Worm (Caenorhabditis elegans): ENCODE results near the gene srg-32.

The srg-32 gene

DNA sequence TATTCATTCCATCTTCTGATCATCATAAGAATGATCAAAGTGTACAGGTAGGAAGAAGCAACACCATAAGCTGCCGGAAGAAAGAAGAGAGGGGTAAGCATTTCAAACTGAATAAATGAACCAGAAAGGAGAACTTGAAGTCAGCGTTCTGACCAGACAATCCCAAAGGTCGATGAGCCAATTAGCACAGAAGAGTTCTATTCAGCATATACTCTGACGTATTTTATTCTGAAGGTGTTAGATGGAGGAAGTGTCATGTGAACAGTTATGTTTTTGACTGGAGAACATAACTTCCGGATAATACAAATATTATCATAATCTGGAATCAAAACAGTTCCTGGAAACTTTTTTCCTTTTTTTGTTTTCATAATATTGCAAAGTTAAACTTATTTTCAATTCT, at the start of gene srg-32:
Gene srg-32, minus strand, starts transcription at position 101 of the 400 bp plus-strand sequence.
- no peak for TF ChIP-seq cnd-1 (tag; optimal IDR thresholded peaks at IDR 0.05)
- no peak for TF ChIP-seq elt-1 (tag; optimal IDR thresholded peaks at IDR 0.05; ENCODE audit: borderline replicate concordance, insufficient read depth)
- no peak for TF ChIP-seq ceh-43 (GFP tag; optimal IDR thresholded peaks at IDR 0.05)

DNA sequence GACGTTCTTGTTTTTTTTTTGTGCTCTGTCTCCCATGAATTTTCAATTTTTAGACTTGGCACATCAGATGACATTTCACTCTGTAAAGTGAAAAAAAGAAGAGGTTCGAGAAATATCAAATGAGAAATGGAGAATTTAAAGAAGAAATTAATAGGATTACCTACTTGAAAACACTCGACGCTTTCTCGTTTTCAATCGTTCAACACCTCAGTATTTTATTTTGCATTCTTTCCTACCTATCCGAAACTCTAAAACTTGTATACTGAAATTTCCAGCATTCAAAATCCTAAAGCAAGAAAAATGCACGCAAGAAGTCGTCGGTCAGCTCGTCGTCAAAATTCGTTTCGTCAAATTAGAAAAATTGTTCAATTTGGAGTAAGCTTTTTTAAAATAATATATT, 47.1 kb upstream of the srg-32 start, which contains the start of gene kvs-2:
Gene kvs-2, plus strand, starts transcription at position 301 of the 400 bp plus-strand sequence.
- TF ChIP-seq lsy-2 (tag; optimal IDR thresholded peaks at IDR 0.05): no peak
- no peak for TF ChIP-seq ceh-39 (tag; optimal IDR thresholded peaks at IDR 0.05)
- TF ChIP-seq nhr-2 (tag; optimal IDR thresholded peaks at IDR 0.05): no peak
- no peak for TF ChIP-seq zip-8 (tag; optimal IDR thresholded peaks at IDR 0.05)
- TF ChIP-seq ces-1 (GFP tag; optimal IDR thresholded peaks at IDR 0.05): no peak
- TF ChIP-seq hlh-1 (tag; optimal IDR thresholded peaks at IDR 0.05): no peak
- TF ChIP-seq flh-1 (GFP tag; optimal IDR thresholded peaks at IDR 0.05): no peak
- TF ChIP-seq drap-1 (GFP tag; optimal IDR thresholded peaks at IDR 0.05): no peak
- no peak for TF ChIP-seq cnd-1 (tag; optimal IDR thresholded peaks at IDR 0.05)
- TF ChIP-seq pha-4 (tag; optimal IDR thresholded peaks at IDR 0.05): no peak
- TF ChIP-seq ham-2 (GFP tag; optimal IDR thresholded peaks at IDR 0.05): no peak
- TF ChIP-seq ceh-83 (GFP tag; optimal IDR thresholded peaks at IDR 0.05): no peak
- TF ChIP-seq unc-39 (tag; optimal IDR thresholded peaks at IDR 0.05): no peak
- TF ChIP-seq bed-3 (GFP tag; optimal IDR thresholded peaks at IDR 0.05): no peak

DNA sequence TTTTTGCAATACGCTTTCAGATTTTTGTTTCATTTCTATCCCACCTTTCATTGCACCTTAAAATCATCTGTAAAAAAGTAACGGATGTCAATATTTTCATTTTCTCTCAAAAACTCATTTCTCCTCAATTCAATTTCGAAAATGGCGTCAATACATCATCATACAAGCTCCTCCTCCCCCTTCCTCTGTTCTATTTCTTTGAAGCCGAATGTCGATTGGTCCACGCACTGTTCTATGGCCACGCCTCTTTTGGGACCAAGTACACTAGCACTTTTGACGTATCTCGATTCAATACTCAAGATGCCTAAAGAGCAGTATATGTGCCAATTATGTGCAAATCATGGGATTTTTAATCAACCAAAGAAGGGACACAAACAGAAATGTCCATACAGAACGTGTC, 44.2 kb upstream of the srg-32 start, which contains the start of gene mab-23:
Gene mab-23, plus strand, starts transcription at position 301 of the 400 bp plus-strand sequence.
- TF ChIP-seq lin-13 (tag; optimal IDR thresholded peaks at IDR 0.05) (no peak), M03D4.4 (tag; optimal IDR thresholded peaks at IDR 0.05) (no peak), ceh-43 (GFP tag; optimal IDR thresholded peaks at IDR 0.05) (no peak), ces-1 (GFP tag; optimal IDR thresholded peaks at IDR 0.05) (no peak), lsy-2 (tag; optimal IDR thresholded peaks at IDR 0.05) (no peak), nhr-12 (tag; optimal IDR thresholded peaks at IDR 0.05) (no peak), mep-1 (tag; optimal IDR thresholded peaks at IDR 0.05) (no peak), lin-32 (GFP tag; optimal IDR thresholded peaks at IDR 0.05) (no peak), tbx-8 (GFP tag; optimal IDR thresholded peaks at IDR 0.05) (no peak), nhr-28 (tag; optimal IDR thresholded peaks at IDR 0.05) (no peak), mls-2 (tag; optimal IDR thresholded peaks at IDR 0.05) (no peak), nhr-237 (tag; optimal IDR thresholded peaks at IDR 0.05) (no peak), sptf-1 (tag; optimal IDR thresholded peaks at IDR 0.05) (no peak), ceh-83 (GFP tag; optimal IDR thresholded peaks at IDR 0.05) (no peak), snpc-4 (tag; optimal IDR thresholded peaks at IDR 0.05) (no peak), cnd-1 (tag; optimal IDR thresholded peaks at IDR 0.05) (no peak), drap-1 (GFP tag; optimal IDR thresholded peaks at IDR 0.05) (no peak), elt-3 (tag; optimal IDR thresholded peaks at IDR 0.05) (no peak), nhr-2 (tag; optimal IDR thresholded peaks at IDR 0.05) (no peak)

DNA sequence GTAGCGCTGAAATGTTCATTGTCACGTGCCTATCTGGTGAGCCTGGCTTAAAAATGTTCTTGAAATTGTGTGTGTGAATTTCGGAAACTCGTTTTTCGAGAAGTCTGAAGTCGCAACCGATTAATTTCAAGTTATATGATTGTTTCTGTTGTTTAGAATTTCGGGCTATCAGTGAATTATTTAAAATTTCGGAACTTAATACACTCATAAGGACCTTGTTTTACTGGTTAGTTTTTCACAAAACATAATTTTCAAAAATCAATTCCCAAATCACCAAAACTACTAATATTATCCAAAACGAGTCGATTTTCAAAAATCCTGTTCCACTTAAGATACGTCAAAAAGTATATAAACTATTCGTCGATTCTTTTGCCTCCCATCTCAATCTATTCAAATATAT, 41.9 kb upstream of the srg-32 start:
- TF ChIP-seq nhr-12 (tag; optimal IDR thresholded peaks at IDR 0.05) (no peak), bed-3 (GFP tag; optimal IDR thresholded peaks at IDR 0.05) (no peak), tbx-8 (GFP tag; optimal IDR thresholded peaks at IDR 0.05) (no peak), lin-13 (tag; optimal IDR thresholded peaks at IDR 0.05) (no peak), mls-2 (tag; optimal IDR thresholded peaks at IDR 0.05) (no peak), mep-1 (tag; optimal IDR thresholded peaks at IDR 0.05) (no peak)

DNA sequence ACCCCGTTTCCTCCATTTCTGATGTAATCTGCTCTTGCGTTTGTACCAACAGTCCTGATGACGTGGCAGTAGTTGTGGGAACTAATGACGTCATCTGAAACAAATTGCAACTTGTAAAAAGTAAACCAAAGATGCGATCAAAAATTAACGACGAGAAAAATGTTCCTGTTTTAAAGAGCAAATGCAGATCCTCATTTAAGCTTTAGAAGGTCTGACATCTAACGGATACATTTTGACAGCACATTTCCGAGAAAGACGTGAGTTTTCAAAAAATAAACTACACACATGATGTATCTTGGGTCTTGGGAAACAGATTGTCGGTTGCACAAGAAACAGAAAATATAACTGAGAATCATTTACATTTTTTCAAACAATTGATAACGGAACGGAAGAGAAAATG, 26.9 kb upstream of the srg-32 start, which contains the start of gene H09F14.1:
Gene H09F14.1, minus strand, starts transcription at position 101 of the 400 bp plus-strand sequence.
- TF ChIP-seq zip-8 (tag; optimal IDR thresholded peaks at IDR 0.05) (peak; percentile 19), ceh-83 (GFP tag; optimal IDR thresholded peaks at IDR 0.05) (no peak)

DNA sequence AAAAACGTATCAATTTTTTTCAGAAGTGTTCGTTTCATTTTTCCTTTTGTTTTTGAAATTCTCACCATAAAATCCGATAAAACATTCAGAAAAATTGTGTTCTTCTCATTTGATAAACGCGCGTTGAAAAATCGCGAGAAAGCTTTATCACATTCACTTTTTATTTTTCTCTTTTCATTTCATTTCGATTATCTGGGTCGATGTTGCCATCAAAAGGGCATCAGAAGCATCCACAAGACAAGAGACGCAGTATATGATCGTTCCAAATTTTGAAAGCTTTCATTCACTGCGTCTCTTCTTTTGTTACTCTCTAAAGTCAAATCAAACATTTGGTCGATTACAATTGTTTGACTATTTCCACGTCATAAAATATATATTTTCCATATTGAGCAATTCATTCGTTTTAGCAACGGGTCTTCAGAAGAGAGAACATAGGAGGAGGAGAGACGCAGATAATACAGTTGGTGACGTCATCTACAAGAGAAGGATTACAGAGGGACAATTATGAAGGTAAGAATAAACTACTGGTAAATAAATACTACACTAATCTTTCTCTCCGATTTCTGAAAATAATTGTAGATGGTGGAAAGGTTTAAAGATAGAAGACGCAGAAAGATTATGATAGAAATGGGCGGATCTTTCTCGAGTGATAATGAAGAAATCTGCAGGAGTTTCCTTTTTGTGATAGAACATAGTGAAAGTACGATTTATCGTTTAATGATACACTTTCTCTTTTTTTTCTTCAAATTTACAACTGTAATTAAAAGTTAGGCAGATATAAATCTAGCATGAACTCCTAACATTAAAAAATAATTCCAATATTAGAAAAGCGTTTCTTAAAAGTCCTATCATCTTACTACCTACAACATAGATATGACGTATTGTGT, 13.7 kb upstream of the srg-32 start, which contains the start of gene H27A22.1:
Gene H27A22.1, plus strand, starts transcription at position 505 of the 887 bp plus-strand sequence.
- TF ChIP-seq lsy-2 (tag; optimal IDR thresholded peaks at IDR 0.05): no peak
- no peak for TF ChIP-seq unc-62 (GFP tag; optimal IDR thresholded peaks at IDR 0.05)
- peak; percentile 32 for TF ChIP-seq blmp-1 (tag; optimal IDR thresholded peaks at IDR 0.05)
- no peak for TF ChIP-seq M03D4.4 (tag; optimal IDR thresholded peaks at IDR 0.05)
- no peak for TF ChIP-seq snpc-4 (tag; optimal IDR thresholded peaks at IDR 0.05)
- TF ChIP-seq hlh-1 (tag; optimal IDR thresholded peaks at IDR 0.05): no peak
- no peak for TF ChIP-seq mab-5 (tag; optimal IDR thresholded peaks at IDR 0.05)
- peak; percentile 60 for TF ChIP-seq zip-8 (tag; optimal IDR thresholded peaks at IDR 0.05)
- no peak for TF ChIP-seq mep-1 (tag; optimal IDR thresholded peaks at IDR 0.05)
- no peak for TF ChIP-seq nhr-28 (tag; optimal IDR thresholded peaks at IDR 0.05)
- no peak for TF ChIP-seq ham-2 (GFP tag; optimal IDR thresholded peaks at IDR 0.05)
- no peak for TF ChIP-seq elt-3 (tag; optimal IDR thresholded peaks at IDR 0.05)
- peak; percentile 6 for TF ChIP-seq nhr-2 (tag; optimal IDR thresholded peaks at IDR 0.05)
- no peak for TF ChIP-seq cnd-1 (tag; optimal IDR thresholded peaks at IDR 0.05)
